Fruit fly (Drosophila melanogaster) whole organism, wandering third instar larva: ENCODE results near the gene CG42779.

Source experiments
- Abd-B ChIP-seq: fragments of >200 bp; optimal IDR thresholded peaks from 2 replicates; lab custom pipeline; 2017; ENCODE audit warnings: missing biosample characterization, missing genetic modification characterization
- CG32264 ChIP-seq: fragments of 200-800 bp; sonication (Bioruptor generic); optimal IDR thresholded peaks from 2 replicates; lab custom pipeline; 2016; ENCODE audit warnings: missing biosample characterization, missing genetic modification characterization
- CG9705 ChIP-seq: fragments of 200-800 bp; sonication (Bioruptor generic); optimal IDR thresholded peaks from 2 replicates; lab custom pipeline; 2018; ENCODE audit warnings: missing biosample characterization, mild to moderate bottlenecking, missing genetic modification characterization
- CrebA ChIP-seq: fragments of 200-800 bp; sonication (Bioruptor generic); optimal IDR thresholded peaks from 2 replicates; lab custom pipeline; 2016; ENCODE audit warnings: missing biosample characterization, mild to moderate bottlenecking, missing genetic modification characterization, borderline replicate concordance
- Dfd ChIP-seq: fragments of >200 bp; optimal IDR thresholded peaks from 2 replicates; lab custom pipeline; 2017; ENCODE audit warnings: missing biosample characterization, missing genetic modification characterization
- Dif ChIP-seq: fragments of 200-275, 200-300 bp; sonication (Bioruptor generic); optimal IDR thresholded peaks from 2 replicates; lab custom pipeline; 2018; ENCODE audit warnings: missing biosample characterization, missing genetic modification characterization; ENCODE audit not compliant: partially characterized antibody
- GATAd ChIP-seq: sonication (Bioruptor generic); optimal IDR thresholded peaks from 2 replicates; lab custom pipeline; 2016; ENCODE audit warnings: missing biosample characterization, missing genetic modification characterization
- HLH106 ChIP-seq: fragments of 200-800 bp; optimal IDR thresholded peaks from 3 replicates; lab custom pipeline; 2019; ENCODE audit warnings: missing biosample characterization, mild to moderate bottlenecking, missing genetic modification characterization, moderate library complexity
- Hnf4 ChIP-seq: fragments of 200-800 bp; sonication (Bioruptor generic); optimal IDR thresholded peaks from 2 replicates; lab custom pipeline; 2016; ENCODE audit warnings: missing biosample characterization, mild to moderate bottlenecking, missing genetic modification characterization
- Hr83 ChIP-seq: fragments of 200-300 bp; sonication (Bioruptor generic); optimal IDR thresholded peaks from 2 replicates; lab custom pipeline; 2016; ENCODE audit warnings: missing biosample characterization, mild to moderate bottlenecking, missing genetic modification characterization, moderate library complexity; ENCODE audit not compliant: poor library complexity, severe bottlenecking
- Jra ChIP-seq: sonication (Bioruptor generic); optimal IDR thresholded peaks from 2 replicates; lab custom pipeline; 2016; ENCODE audit warnings: missing biosample characterization, missing genetic modification characterization
- Myc ChIP-seq: fragments of >200 bp; optimal IDR thresholded peaks from 2 replicates; lab custom pipeline; 2017
- N ChIP-seq: fragments of >200 bp; optimal IDR thresholded peaks from 2 replicates; lab custom pipeline; 2018; ENCODE audit warnings: missing biosample characterization, missing external identifiers, missing genetic modification characterization
- OdsH ChIP-seq: fragments of 200-800 bp; sonication (Bioruptor generic); optimal IDR thresholded peaks from 2 replicates; lab custom pipeline; 2016; ENCODE audit warnings: missing biosample characterization, mild to moderate bottlenecking, missing genetic modification characterization
- Rel ChIP-seq, 2 experiments: fragments of 200-800 bp; sonication (Bioruptor generic) in 1 of 2; optimal IDR thresholded peaks; 2 replicates in 1 of 2; 3 replicates in 1 of 2; lab custom pipeline; 2016 to 2019; ENCODE audit warnings: mild to moderate bottlenecking in 2 of 2, missing biosample characterization in 2 of 2, missing genetic modification characterization in 2 of 2, moderate library complexity in 1 of 2
- Sp1 ChIP-seq: fragments of 200-800 bp; sonication (Bioruptor generic); optimal IDR thresholded peaks from 3 replicates; lab custom pipeline; 2019; ENCODE audit warnings: missing biosample characterization, mild to moderate bottlenecking, missing genetic modification characterization, moderate library complexity
- br ChIP-seq: fragments of 200-800 bp; sonication (Bioruptor generic); optimal IDR thresholded peaks from 2 replicates; lab custom pipeline; 2016; ENCODE audit warnings: missing biosample characterization, missing genetic modification characterization
- brk ChIP-seq: fragments of 200-800 bp; sonication (Bioruptor generic); optimal IDR thresholded peaks from 2 replicates; lab custom pipeline; 2016; ENCODE audit warnings: missing biosample characterization, mild to moderate bottlenecking, missing genetic modification characterization
- dl ChIP-seq, 2 experiments: fragments of 175-275, 200-275 bp in 1 of 2; fragments of 200-275 bp in 1 of 2; sonication (Bioruptor generic); optimal IDR thresholded peaks; lab custom pipeline; 2018; ENCODE audit warnings: mild to moderate bottlenecking in 2 of 2, missing biosample characterization in 2 of 2, missing genetic modification characterization in 2 of 2, moderate library complexity in 2 of 2; ENCODE audit not compliant: partially characterized antibody in 2 of 2, insufficient read depth in 1 of 2
- dmrt93B ChIP-seq: fragments of 200-800 bp; sonication (Bioruptor generic); optimal IDR thresholded peaks from 2 replicates; lab custom pipeline; 2018; ENCODE audit warnings: missing biosample characterization, mild to moderate bottlenecking, missing genetic modification characterization
- dsf ChIP-seq: sonication (Bioruptor generic); optimal IDR thresholded peaks from 2 replicates; lab custom pipeline; 2016; ENCODE audit warnings: missing biosample characterization, missing genetic modification characterization, borderline replicate concordance
- ey ChIP-seq: fragments of 200-800 bp; sonication (Bioruptor generic); optimal IDR thresholded peaks from 2 replicates; lab custom pipeline; 2016; ENCODE audit warnings: missing biosample characterization, missing genetic modification characterization
- foxo ChIP-seq, 2 experiments: fragments of 200-800 bp; sonication (Bioruptor generic); optimal IDR thresholded peaks; 2 replicates in 1 of 2; 3 replicates in 1 of 2; lab custom pipeline; 2016 to 2017; ENCODE audit warnings: missing biosample characterization in 2 of 2, missing genetic modification characterization in 2 of 2
- fru ChIP-seq: fragments of 200-800 bp; sonication (Bioruptor generic); optimal IDR thresholded peaks from 3 replicates; lab custom pipeline; 2016; ENCODE audit warnings: missing biosample characterization, mild to moderate bottlenecking, missing genetic modification characterization
- h ChIP-seq: fragments of 200-800 bp; sonication (Bioruptor generic); optimal IDR thresholded peaks from 3 replicates; lab custom pipeline; 2016; ENCODE audit warnings: missing biosample characterization, mild to moderate bottlenecking, missing genetic modification characterization
- jim ChIP-seq: fragments of 175-275, 200-325 bp; sonication (Bioruptor generic); optimal IDR thresholded peaks from 2 replicates; lab custom pipeline; 2016; ENCODE audit warnings: missing biosample characterization, mild to moderate bottlenecking, missing genetic modification characterization
- lola ChIP-seq: fragments of >200 bp; optimal IDR thresholded peaks from 2 replicates; lab custom pipeline; 2017; ENCODE audit warnings: missing biosample characterization, missing genetic modification characterization
- pan ChIP-seq: fragments of >200 bp; optimal IDR thresholded peaks from 2 replicates; lab custom pipeline; 2017
- psq ChIP-seq: fragments of 200-800 bp; sonication (Bioruptor generic); optimal IDR thresholded peaks from 3 replicates; lab custom pipeline; 2017; ENCODE audit warnings: missing biosample characterization, mild to moderate bottlenecking, missing genetic modification characterization, moderate library complexity
- rgr ChIP-seq: fragments of 200-800 bp; sonication (Bioruptor generic); optimal IDR thresholded peaks from 3 replicates; lab custom pipeline; 2016; ENCODE audit warnings: missing biosample characterization, mild to moderate bottlenecking, missing genetic modification characterization
- sage ChIP-seq: fragments of 200-800 bp; sonication (Bioruptor generic); optimal IDR thresholded peaks from 2 replicates; lab custom pipeline; 2016; ENCODE audit warnings: missing biosample characterization, mild to moderate bottlenecking, missing genetic modification characterization
- sv ChIP-seq: fragments of 200-800 bp; sonication (Bioruptor generic); optimal IDR thresholded peaks from 3 replicates; lab custom pipeline; 2016; ENCODE audit warnings: missing biosample characterization, missing genetic modification characterization
- tai ChIP-seq: sonication (Bioruptor generic); optimal IDR thresholded peaks from 2 replicates; lab custom pipeline; 2016; ENCODE audit warnings: missing biosample characterization, missing genetic modification characterization
- usp ChIP-seq: fragments of >200 bp; optimal IDR thresholded peaks from 2 replicates; lab custom pipeline; 2017; ENCODE audit warnings: missing biosample characterization, missing genetic modification characterization
- woc ChIP-seq: sonication (Bioruptor generic); optimal IDR thresholded peaks from 2 replicates; lab custom pipeline; 2016; ENCODE audit warnings: missing biosample characterization, mild to moderate bottlenecking, missing genetic modification characterization

CG42779 gene

dm6 chr3R:17077968-17078417, 43.4 kb upstream of the CG42779 start:
- no peak for TF ChIP-seq ey (GFP tag; lab: Kevin White, UChicago)
- TF ChIP-seq Hr83, result peak; percentile 48
- TF ChIP-seq Rel (GFP tag; optimal IDR thresholded peaks at IDR 0.05; lab: Kevin White, UChicago), result no peak
- peak; percentile 82 for TF ChIP-seq Rel (tag; optimal IDR thresholded peaks at IDR 0.05; lab: Kevin White, UChicago)
- TF ChIP-seq Hnf4, result peak; percentile 2
- peak; percentile 14 for TF ChIP-seq Sp1 (GFP tag; lab: Kevin White, UChicago)
- no peak for TF ChIP-seq CG9705 (GFP tag; lab: Kevin White, UChicago)
- peak; percentile 44 for TF ChIP-seq h (GFP tag; lab: Kevin White, UChicago)
- TF ChIP-seq, all 38 proteins: peak for 5

DNA sequence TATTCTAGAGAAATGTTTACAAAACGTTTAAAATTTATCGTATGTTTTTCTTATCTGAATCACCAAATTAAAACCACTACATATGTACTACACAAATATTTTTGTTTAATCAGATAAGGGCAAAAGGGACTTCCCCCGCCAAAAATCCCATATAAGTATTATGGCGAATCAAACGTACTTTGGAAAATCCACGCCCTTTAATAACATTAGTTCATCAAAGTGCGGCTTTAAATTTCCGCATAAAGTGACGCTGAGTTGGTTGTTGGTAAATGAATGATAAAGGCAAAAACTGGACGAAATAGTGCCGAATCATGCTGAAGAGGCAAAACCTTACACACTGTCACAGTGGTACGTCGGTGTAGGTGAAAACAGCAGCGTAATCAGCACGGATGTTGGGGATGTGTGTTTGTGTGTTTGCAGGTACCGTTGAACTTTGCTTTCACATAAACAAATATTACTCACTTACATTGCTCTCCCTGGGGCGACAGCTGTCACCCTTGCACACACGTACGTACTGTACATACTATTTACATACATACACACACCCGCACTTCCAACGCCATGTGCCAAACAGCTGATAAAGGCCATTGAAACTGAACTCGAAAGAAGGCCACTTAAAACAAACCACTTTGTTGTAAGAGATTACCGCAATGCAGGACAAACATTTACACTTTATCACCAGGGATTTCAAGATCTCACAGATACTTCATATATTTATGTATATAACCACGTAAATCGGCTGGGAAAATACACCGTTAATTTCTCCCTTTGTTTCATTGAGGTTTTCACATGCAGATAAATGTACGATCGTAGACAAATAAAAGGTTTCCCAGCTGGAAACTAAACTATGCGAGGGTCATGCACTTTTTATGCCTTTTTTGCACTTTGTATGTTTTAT, 42.2 kb upstream of the CG42779 start:
- TF ChIP-seq CG32264 (GFP tag; lab: Kevin White, UChicago) (no peak), foxo (GFP tag; optimal IDR thresholded peaks at IDR 0.05; lab: Kevin White, UChicago) (peak in 1 of 2 experiments; percentile 0), Rel (GFP tag; optimal IDR thresholded peaks at IDR 0.05; lab: Kevin White, UChicago) (peak; percentile 39), Rel (tag; optimal IDR thresholded peaks at IDR 0.05; lab: Kevin White, UChicago) (peak; percentile 97), Hr83 (peak; percentile 56)

DNA sequence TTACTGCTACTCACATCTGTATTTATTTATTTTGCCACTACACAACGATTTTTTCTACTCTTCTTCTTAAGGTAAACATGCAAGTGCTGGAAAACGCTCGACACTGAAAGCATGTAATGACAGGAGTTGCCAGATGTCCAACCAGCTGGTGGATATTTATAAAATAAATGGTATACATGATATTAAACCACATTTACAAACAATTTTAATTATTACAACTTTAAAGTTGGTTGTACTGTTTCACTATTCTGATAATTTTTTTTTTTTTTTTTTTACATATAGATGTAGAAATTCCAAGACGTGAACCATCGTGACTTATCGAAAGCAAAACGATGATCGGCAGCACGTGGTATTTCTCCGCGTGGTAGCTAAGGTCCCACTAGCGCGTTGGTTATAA, 41.5 kb upstream of the CG42779 start, which contains the start of the genes Keap1 and kuk:
Gene Keap1 (minus strand): TSS at position 87 of the 397 bp plus-strand sequence.
Gene kuk (plus strand): TSS at position 386 of the 397 bp plus-strand sequence.
- peak; percentile 71 for TF ChIP-seq br
- TF ChIP-seq dsf, result peak; percentile 76
- TF ChIP-seq Hr83, result peak; percentile 94
- TF ChIP-seq lola (GFP tag; lab: Kevin White, UChicago), result no peak
- TF ChIP-seq CG32264 (GFP tag; lab: Kevin White, UChicago), result no peak
- TF ChIP-seq Sp1 (GFP tag; lab: Kevin White, UChicago), result peak; percentile 39
- TF ChIP-seq sv, result peak; percentile 72
- TF ChIP-seq HLH106 (tag; lab: Kevin White, UChicago), result peak; percentile 48
- TF ChIP-seq brk (GFP tag; lab: Kevin White, UChicago), result peak; percentile 87
- no peak for TF ChIP-seq Dfd (GFP tag; lab: Kevin White, UChicago)
- no peak for TF ChIP-seq dl (GFP tag; optimal IDR thresholded peaks at IDR 0.05; lab: Kevin White, UChicago; ENCODE audit: insufficient read depth in 1 of 2, partially characterized antibody in 2 of 2)
- TF ChIP-seq GATAd (GFP tag; lab: Kevin White, UChicago), result no peak
- peak; percentile 71 for TF ChIP-seq fru (GFP tag; lab: Kevin White, UChicago)
- TF ChIP-seq sage (GFP tag; lab: Kevin White, UChicago), result peak; percentile 6
- no peak for TF ChIP-seq usp (GFP tag; lab: Kevin White, UChicago)
- TF ChIP-seq Rel (GFP tag; optimal IDR thresholded peaks at IDR 0.05; lab: Kevin White, UChicago), result no peak
- peak; percentile 38 for TF ChIP-seq Rel (tag; optimal IDR thresholded peaks at IDR 0.05; lab: Kevin White, UChicago)
- peak; percentile 52 for TF ChIP-seq OdsH
- TF ChIP-seq psq (GFP tag; lab: Kevin White, UChicago), result peak; percentile 45
- TF ChIP-seq pan (lab: Kevin White, UChicago), result no peak
- TF ChIP-seq CG9705 (GFP tag; lab: Kevin White, UChicago), result no peak
- TF ChIP-seq dmrt93B (GFP tag; lab: Kevin White, UChicago), result peak; percentile 36
- no peak for TF ChIP-seq CrebA (GFP tag; lab: Kevin White, UChicago)
- TF ChIP-seq N (GFP tag; lab: Kevin White, UChicago), result no peak
- TF ChIP-seq Myc (lab: Kevin White, UChicago), result peak; percentile 55
- TF ChIP-seq Jra (GFP tag; lab: Kevin White, UChicago), result peak; percentile 85
- peak; percentile 82 for TF ChIP-seq h (GFP tag; lab: Kevin White, UChicago)
- peak; percentile 61 for TF ChIP-seq ey (GFP tag; lab: Kevin White, UChicago)
- TF ChIP-seq woc (GFP tag; lab: Kevin White, UChicago), result no peak
- no peak for TF ChIP-seq jim (GFP tag; lab: Kevin White, UChicago)
- TF ChIP-seq Abd-B (GFP tag; lab: Kevin White, UChicago), result no peak
- peak; percentile 92 for TF ChIP-seq Hnf4
- peak in 1 of 2 experiments; percentile 73 for TF ChIP-seq foxo (GFP tag; optimal IDR thresholded peaks at IDR 0.05; lab: Kevin White, UChicago)
- TF ChIP-seq rgr (GFP tag; lab: Kevin White, UChicago), result peak; percentile 82
- no peak for TF ChIP-seq tai (GFP tag; lab: Kevin White, UChicago)
- TF ChIP-seq Dif, result no peak
